Fruit fly (Drosophila melanogaster) whole organism, wandering third instar larva: ENCODE results near the gene CG12746.

Source experiments
- CG32264 ChIP-seq: fragments of 200-800 bp; sonication (Bioruptor generic); optimal IDR thresholded peaks from 2 replicates; lab custom pipeline; 2016; ENCODE audit warnings: missing biosample characterization, missing genetic modification characterization
- CG9705 ChIP-seq: fragments of 200-800 bp; sonication (Bioruptor generic); optimal IDR thresholded peaks from 2 replicates; lab custom pipeline; 2018; ENCODE audit warnings: missing biosample characterization, mild to moderate bottlenecking, missing genetic modification characterization

dm6 chr3R:5519789-5520188 lies 44.9 kb upstream of the CG12746 start:
- TF ChIP-seq CG9705 (GFP tag; lab: Kevin White, UChicago) (no peak), CG32264 (no peak)
